Fruit fly (Drosophila melanogaster) whole organism, embryonic: Measurements from ENCODE around the gene CG43093.
A peak's percentile ranks its signal among the peaks of the same experiment; 100 is the strongest.

Experiments used
- Ada2b ChIP-seq: fragments of 200-800 bp; sonication (Bioruptor generic); IDR thresholded peaks from 2 replicates; pipeline ENCODE4 v1.3.6; 2022; ENCODE audit warnings: missing biosample characterization, missing genetic modification characterization
- Asciz ChIP-seq: fragments of 200-800 bp; sonication (Bioruptor generic); optimal IDR thresholded peaks from 2 replicates; lab custom pipeline; 2017; ENCODE audit warnings: missing biosample characterization, mild to moderate bottlenecking, missing genetic modification characterization, missing genetic modification reagents
- Awh ChIP-seq: fragments of 200-800 bp; sonication (Bioruptor generic); IDR thresholded peaks from 2 replicates; pipeline ENCODE4, ENCODE4 v1.3.6; 2022; ENCODE audit warnings: missing biosample characterization, missing genetic modification characterization
- C15 ChIP-seq: fragments of 200-800 bp; sonication (Bioruptor generic); IDR thresholded peaks from 3 replicates; pipeline ENCODE4 v1.3.6; 2022; ENCODE audit warnings: missing biosample characterization, missing genetic modification characterization
- CG10565 ChIP-seq: fragments of 200-800 bp; sonication (Bioruptor generic); optimal IDR thresholded peaks from 3 replicates; lab custom pipeline; 2016; ENCODE audit warnings: missing biosample characterization, mild to moderate bottlenecking, missing genetic modification characterization
- CG11560 ChIP-seq: fragments of 200-800 bp; sonication (Bioruptor generic); IDR thresholded peaks from 3 replicates; pipeline ENCODE4 v1.3.6; 2022; ENCODE audit warnings: missing biosample characterization, missing genetic modification characterization
- CG11696 ChIP-seq: fragments of 200-800 bp; sonication (Bioruptor generic); IDR thresholded peaks from 2 replicates; pipeline ENCODE4 v1.3.6; 2022; ENCODE audit warnings: missing biosample characterization, missing genetic modification characterization
- CG14014 ChIP-seq: fragments of 200-800 bp; sonication (Bioruptor generic); IDR thresholded peaks from 2 replicates; pipeline ENCODE4 v1.3.6; 2022; ENCODE audit warnings: missing biosample characterization, missing genetic modification characterization
- CG14710 ChIP-seq: fragments of 200-800 bp; sonication (Bioruptor generic); optimal IDR thresholded peaks from 3 replicates; lab custom pipeline; 2019; ENCODE audit warnings: missing biosample characterization, mild to moderate bottlenecking, missing genetic modification characterization, moderate library complexity
- CG1647 ChIP-seq: fragments of 200-800 bp; sonication (Bioruptor generic); optimal IDR thresholded peaks from 3 replicates; lab custom pipeline; 2016; ENCODE audit warnings: missing biosample characterization, missing genetic modification characterization
- CG17361 ChIP-seq: fragments of 200-800 bp; sonication (Bioruptor generic); IDR thresholded peaks from 3 replicates; pipeline ENCODE4 v1.3.6; 2022; ENCODE audit warnings: missing biosample characterization, missing genetic modification characterization
- CG31388 ChIP-seq: fragments of 200-800 bp; sonication (Bioruptor generic); optimal IDR thresholded peaks from 2 replicates; lab custom pipeline; 2016; ENCODE audit warnings: missing biosample characterization, missing genetic modification characterization
- CG3847 ChIP-seq: fragments of 200-800 bp; sonication (Bioruptor generic); IDR thresholded peaks from 2 replicates; pipeline ENCODE4 v1.3.6; 2022; ENCODE audit warnings: missing biosample characterization, missing genetic modification characterization
- CG4424 ChIP-seq: fragments of 200-800 bp; sonication (Bioruptor generic); optimal IDR thresholded peaks from 3 replicates; lab custom pipeline; 2016; ENCODE audit warnings: missing biosample characterization, missing genetic modification characterization
- CG4730 ChIP-seq: fragments of 200-800 bp; sonication (Bioruptor generic); IDR thresholded peaks from 2 replicates; pipeline ENCODE4 v1.3.6; 2022; ENCODE audit warnings: missing biosample characterization, missing genetic modification characterization
- CG7839 ChIP-seq: fragments of 200-800 bp; sonication (Bioruptor generic); optimal IDR thresholded peaks from 3 replicates; lab custom pipeline; 2018; ENCODE audit warnings: missing biosample characterization, mild to moderate bottlenecking, missing genetic modification characterization, moderate library complexity
- CG8359 ChIP-seq: fragments of 200-800 bp; sonication (Bioruptor generic); optimal IDR thresholded peaks from 2 replicates; lab custom pipeline; 2017; ENCODE audit warnings: missing biosample characterization, mild to moderate bottlenecking, missing genetic modification characterization, borderline replicate concordance
- CG8388 ChIP-seq: fragments of 200-800 bp; sonication (Bioruptor generic); optimal IDR thresholded peaks from 2 replicates; lab custom pipeline; 2019; ENCODE audit warnings: missing biosample characterization, mild to moderate bottlenecking, missing genetic modification characterization, moderate library complexity
- CG9817 ChIP-seq: fragments of 200-800 bp; sonication (Bioruptor generic); optimal IDR thresholded peaks from 2 replicates; lab custom pipeline; 2018; ENCODE audit warnings: missing biosample characterization, mild to moderate bottlenecking, missing genetic modification characterization, moderate library complexity
- CTCF ChIP-seq: fragments of 200-800 bp; sonication (Bioruptor generic); optimal IDR thresholded peaks from 2 replicates; lab custom pipeline; 2017; ENCODE audit warnings: missing biosample characterization, mild to moderate bottlenecking, missing genetic modification characterization, moderate library complexity
- Deaf1 ChIP-seq: fragments of 200-800 bp; optimal IDR thresholded peaks from 3 replicates; lab custom pipeline; 2019; ENCODE audit warnings: missing biosample characterization, mild to moderate bottlenecking, missing genetic modification characterization, moderate library complexity
- Dek ChIP-seq: fragments of 200-800 bp; sonication (Bioruptor generic); optimal IDR thresholded peaks from 3 replicates; lab custom pipeline; 2019; ENCODE audit warnings: missing biosample characterization, mild to moderate bottlenecking, missing genetic modification characterization, moderate library complexity
- Elba2 ChIP-seq: fragments of 200-800 bp; sonication (Bioruptor generic); optimal IDR thresholded peaks from 3 replicates; lab custom pipeline; 2016; ENCODE audit warnings: missing biosample characterization, missing genetic modification characterization
- Ets97D ChIP-seq: fragments of 200-800 bp; sonication (Bioruptor generic); optimal IDR thresholded peaks from 3 replicates; lab custom pipeline; 2016; ENCODE audit warnings: missing biosample characterization, missing genetic modification characterization
- H2.0 ChIP-seq: fragments of 200-800 bp; sonication (Bioruptor generic); IDR thresholded peaks from 2 replicates; pipeline ENCODE4 v1.3.6; 2022; ENCODE audit warnings: missing biosample characterization, missing genetic modification characterization
- Hand ChIP-seq: fragments of 200-800 bp; sonication (Bioruptor generic); optimal IDR thresholded peaks from 2 replicates; lab custom pipeline; 2017; ENCODE audit warnings: mild to moderate bottlenecking, missing biosample characterization, missing genetic modification reagents, missing genetic modification characterization
- HmgD ChIP-seq: fragments of 200-800 bp; sonication (Bioruptor generic); optimal IDR thresholded peaks from 3 replicates; lab custom pipeline; 2016; ENCODE audit warnings: missing biosample characterization, missing genetic modification characterization
- Lpt ChIP-seq: fragments of >200 bp; optimal IDR thresholded peaks from 2 replicates; lab custom pipeline; 2018; ENCODE audit warnings: missing biosample characterization, missing genetic modification characterization
- Med ChIP-seq: fragments of 200-800 bp; sonication (Bioruptor generic); peaks from one replicate; lab custom pipeline; 2016; ENCODE audit warnings: missing biosample characterization, missing genetic modification characterization, mild to moderate bottlenecking, inconsistent platforms, moderate library complexity
- Opbp ChIP-seq: fragments of 200-800 bp; sonication (Bioruptor generic); IDR thresholded peaks from 3 replicates; pipeline ENCODE4 v1.3.6; 2022; ENCODE audit warnings: missing biosample characterization, missing genetic modification characterization; ENCODE audit not compliant: partially characterized antibody
- Poxn ChIP-seq: fragments of 200-800 bp; sonication (Bioruptor generic); IDR thresholded peaks from 2 replicates; pipeline ENCODE4 v1.3.6; 2022; ENCODE audit warnings: missing biosample characterization, missing genetic modification characterization
- YL-1 ChIP-seq: fragments of 200-800 bp; sonication (Bioruptor generic); optimal IDR thresholded peaks from 3 replicates; lab custom pipeline; 2017; ENCODE audit warnings: missing biosample characterization, mild to moderate bottlenecking, missing genetic modification characterization
- abd-A ChIP-seq: fragments of 200-800 bp; sonication (Bioruptor generic); optimal IDR thresholded peaks from 3 replicates; lab custom pipeline; 2019; ENCODE audit warnings: missing biosample characterization, mild to moderate bottlenecking, missing genetic modification characterization, moderate library complexity
- ap ChIP-seq: fragments of 200-800 bp; sonication (Bioruptor generic); IDR thresholded peaks from 2 replicates; pipeline ENCODE4 v1.3.6; 2022; ENCODE audit warnings: missing biosample characterization, missing genetic modification characterization
- cas ChIP-seq: fragments of 200-800 bp; sonication (Bioruptor generic); IDR thresholded peaks from 2 replicates; pipeline ENCODE4 v1.3.6; 2022; ENCODE audit warnings: missing biosample characterization, missing genetic modification characterization
- ci ChIP-seq: fragments of 200-800 bp; sonication (Bioruptor generic); IDR thresholded peaks from 3 replicates; pipeline ENCODE4 v1.3.6; 2022; ENCODE audit warnings: missing biosample characterization, missing genetic modification characterization
- dati ChIP-seq: fragments of 200-800 bp; sonication (Bioruptor generic); IDR thresholded peaks from 2 replicates; pipeline ENCODE4 v1.3.6; 2022; ENCODE audit warnings: missing biosample characterization, missing genetic modification characterization
- emc ChIP-seq: fragments of 200-800 bp; sonication (Bioruptor generic); optimal IDR thresholded peaks from 2 replicates; lab custom pipeline; 2016; ENCODE audit warnings: missing biosample characterization, missing genetic modification characterization
- fru ChIP-seq: fragments of >200 bp; optimal IDR thresholded peaks from 2 replicates; lab custom pipeline; 2017
- gro ChIP-seq: fragments of 200-800 bp; sonication (Bioruptor generic); optimal IDR thresholded peaks from 2 replicates; lab custom pipeline; 2016; ENCODE audit warnings: missing biosample characterization, missing genetic modification characterization
- gsb-n ChIP-seq: fragments of 200-800 bp; sonication (Bioruptor generic); optimal IDR thresholded peaks from 3 replicates; lab custom pipeline; 2018; ENCODE audit warnings: missing biosample characterization, mild to moderate bottlenecking, missing genetic modification characterization
- h ChIP-seq: fragments of >200 bp; optimal IDR thresholded peaks from 2 replicates; lab custom pipeline; 2017
- luna ChIP-seq: fragments of 200-800 bp; sonication (Bioruptor generic); optimal IDR thresholded peaks from 2 replicates; lab custom pipeline; 2016; ENCODE audit warnings: missing biosample characterization, missing genetic modification characterization
- mam ChIP-seq: fragments of 200-800 bp; sonication (Bioruptor generic); optimal IDR thresholded peaks from 3 replicates; lab custom pipeline; 2016; ENCODE audit warnings: missing biosample characterization, missing genetic modification characterization
- nerfin-1 ChIP-seq: fragments of 200-800 bp; sonication (Bioruptor generic); optimal IDR thresholded peaks from 3 replicates; lab custom pipeline; 2019; ENCODE audit warnings: missing biosample characterization, mild to moderate bottlenecking, missing genetic modification characterization, moderate library complexity
- p53 ChIP-seq: fragments of 200-800 bp; sonication (Bioruptor generic); optimal IDR thresholded peaks from 2 replicates; lab custom pipeline; 2016; ENCODE audit warnings: missing biosample characterization, missing genetic modification characterization
- pan ChIP-seq, 4 experiments: fragments of >200 bp in 3 of 4; fragments of 200-800 bp in 1 of 4; sonication (Bioruptor generic) in 1 of 4; optimal IDR thresholded peaks in 3 of 4; IDR thresholded peaks in 1 of 4; 2 replicates each; pipeline versions ENCODE4 v1.3.6 to Lab custom; 2017 to 2022; ENCODE audit warnings: missing biosample characterization in 2 of 4, missing genetic modification characterization in 2 of 4, mixed read lengths in 1 of 4
- slp2 ChIP-seq: fragments of 200-800 bp; sonication (Bioruptor generic); optimal IDR thresholded peaks from 2 replicates; lab custom pipeline; 2016; ENCODE audit warnings: missing biosample characterization, missing genetic modification characterization
- so ChIP-seq: fragments of 200-800 bp; sonication (Bioruptor generic); IDR thresholded peaks from 3 replicates; pipeline ENCODE4 v1.3.6; 2022; ENCODE audit warnings: missing biosample characterization, missing genetic modification characterization
- vnd ChIP-seq: fragments of 200-800 bp; sonication (Bioruptor generic); IDR thresholded peaks from 3 replicates; pipeline ENCODE4 v1.3.6; 2022; ENCODE audit warnings: missing biosample characterization, missing genetic modification characterization; ENCODE audit not compliant: partially characterized antibody

The CG43093 gene

dm6 chr3R:22753895-22754774 is 16.0 kb downstream of the CG43093 start (continued):
- TF ChIP-seq Opbp (GFP tag; lab: Robert Waterston, UW) = no peak
- peak; percentile 50; the same call in 1 of the 2 replicates for TF ChIP-seq CG14014 (GFP tag; lab: Robert Waterston, UW)
- TF ChIP-seq CG8388 (GFP tag; lab: Kevin White, UChicago) = peak; percentile 52
- peak; percentile 27 for TF ChIP-seq CG4730
- TF ChIP-seq cas (GFP tag; lab: Robert Waterston, UW) = 0 out of 2 replicates have a peak, but pooled peaks have one; percentile 25
- TF ChIP-seq Dek = peak; percentile 58
- TF ChIP-seq CG8359 = no peak
- TF ChIP-seq Deaf1 (tag; lab: Kevin White, UChicago) = peak; percentile 95
- peak; percentile 27 for TF ChIP-seq abd-A (tag; lab: Kevin White, UChicago)
- no peak for TF ChIP-seq gsb-n (tag; lab: Kevin White, UChicago)
- TF ChIP-seq slp2 = peak; percentile 4
- peak; percentile 57 for TF ChIP-seq Ada2b (GFP tag; lab: Robert Waterston, UW)
- TF ChIP-seq Hand (GFP tag; lab: Kevin White, UChicago) = no peak
- TF ChIP-seq CTCF = peak; percentile 31
- no peak for TF ChIP-seq CG1647 (GFP tag; lab: Kevin White, UChicago)
- TF ChIP-seq emc (GFP tag; lab: Kevin White, UChicago) = no peak
- TF ChIP-seq fru = no peak
- TF ChIP-seq p53 (GFP tag; lab: Kevin White, UChicago) = no peak
- no peak for TF ChIP-seq luna (GFP tag; lab: Kevin White, UChicago)
- peak; percentile 83 for TF ChIP-seq ci
- 0 out of 2 replicates have a peak, but pooled peaks have one; percentile 20 for TF ChIP-seq Awh (GFP tag; lab: Robert Waterston, UW)
- peak; percentile 58 for TF ChIP-seq H2.0 (GFP tag; lab: Robert Waterston, UW)
- TF ChIP-seq so (GFP tag; lab: Robert Waterston, UW) = peak; percentile 24; the same call in 2 of the 3 replicates
- no peak for TF ChIP-seq dati (GFP tag; lab: Robert Waterston, UW)
- peak; percentile 86 for TF ChIP-seq Med (GFP tag; lab: Kevin White, UChicago)
- TF ChIP-seq CG17361 = peak; percentile 91
- TF ChIP-seq nerfin-1 (tag; lab: Kevin White, UChicago) = peak; percentile 17
- no peak for TF ChIP-seq Lpt (GFP tag; lab: Kevin White, UChicago)
- TF ChIP-seq C15 (GFP tag; lab: Robert Waterston, UW) = no peak
- no peak for TF ChIP-seq pan (optimal IDR thresholded peaks at IDR 0.05; lab: Kevin White, UChicago)
- TF ChIP-seq pan (GFP tag; optimal IDR thresholded peaks at IDR 0.05 in 1 of 2, IDR thresholded peaks at IDR 0.05 in 1 of 2) = peak in 1 of 2 experiments; percentile 51
- TF ChIP-seq vnd = no peak
- TF ChIP-seq ap (GFP tag; lab: Robert Waterston, UW) = peak; percentile 6; the same call in 1 of the 2 replicates
- TF ChIP-seq CG11560 (tag; lab: Robert Waterston, UW) = no peak
- TF ChIP-seq Poxn (GFP tag; lab: Robert Waterston, UW) = no peak
- TF ChIP-seq CG31388 (GFP tag; lab: Kevin White, UChicago) = no peak
- TF ChIP-seq CG11696 (GFP tag; lab: Robert Waterston, UW) = no peak
- peak; percentile 64 for TF ChIP-seq CG4424 (GFP tag; lab: Kevin White, UChicago)
- TF ChIP-seq CG14710 (tag; lab: Kevin White, UChicago) = peak; percentile 40
- TF ChIP-seq mam = peak; percentile 58
- no peak for TF ChIP-seq h
- no peak for TF ChIP-seq CG10565 (GFP tag; lab: Kevin White, UChicago)
- no peak for TF ChIP-seq gro (GFP tag; lab: Kevin White, UChicago)
- TF ChIP-seq HmgD = no peak
- peak; percentile 41 for TF ChIP-seq CG9817 (tag; lab: Kevin White, UChicago)
- TF ChIP-seq CG7839 (tag; lab: Kevin White, UChicago) = peak; percentile 74
- no peak for TF ChIP-seq Elba2 (GFP tag; lab: Kevin White, UChicago)
- TF ChIP-seq Asciz (GFP tag; lab: Kevin White, UChicago) = peak; percentile 60
- TF ChIP-seq CG3847 (GFP tag; lab: Robert Waterston, UW) = peak; percentile 41; the same call in 1 of the 2 replicates
- no peak for TF ChIP-seq YL-1
- no peak for TF ChIP-seq Ets97D (GFP tag; lab: Kevin White, UChicago)
